Worm (Caenorhabditis elegans) whole organism, L4/young adult: Measurements from ENCODE around the gene cyp-34A1.

Experiments
- W03F9.2 ChIP-seq: fragments of 150-350 bp; optimal IDR thresholded peaks from 2 replicates; lab custom pipeline; 2014; ENCODE audit warnings: missing biosample characterization, missing genetic modification characterization
- dao-5 ChIP-seq: sonication (generic microtip); optimal IDR thresholded peaks from 2 replicates; lab custom pipeline; 2016; ENCODE audit warnings: missing genotype, missing genetic modification characterization, moderate library complexity, missing compliant biosample characterization
- him-1 ChIP-seq: sonication (generic microtip); optimal IDR thresholded peaks from 2 replicates; lab custom pipeline; 2016; ENCODE audit warnings: missing genotype, missing genetic modification reagents, missing genetic modification characterization, missing compliant biosample characterization

DNA sequence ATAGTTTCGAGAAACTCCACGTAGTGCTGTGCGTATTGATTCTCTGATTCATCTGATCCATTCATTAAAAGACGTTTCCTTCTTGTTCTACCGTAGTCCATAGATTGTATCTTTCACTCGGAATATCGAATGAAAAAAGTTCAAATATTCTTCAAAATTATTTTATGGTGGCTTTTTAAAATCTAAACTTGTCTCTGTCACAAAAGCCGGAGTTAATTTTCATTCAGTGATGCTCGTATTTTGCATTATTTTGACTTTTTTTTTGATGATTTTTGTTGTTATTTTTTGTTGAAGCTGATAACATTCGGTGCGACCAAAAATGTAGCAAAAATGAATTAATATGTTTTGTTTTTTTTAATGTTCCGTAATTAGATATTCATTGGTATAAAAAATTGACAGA, 52.1 kb downstream of the cyp-34A1 start, which contains the start of gene nhr-164:
- TF ChIP-seq him-1 (tag; lab: Kevin White, UChicago) (no peak), dao-5 (tag; lab: Kevin White, UChicago) (no peak), W03F9.2 (tag; lab: Kevin White, UChicago) (no peak)
